Worm (Caenorhabditis elegans): Measurements from ENCODE around the gene F40F8.1.

DNA sequence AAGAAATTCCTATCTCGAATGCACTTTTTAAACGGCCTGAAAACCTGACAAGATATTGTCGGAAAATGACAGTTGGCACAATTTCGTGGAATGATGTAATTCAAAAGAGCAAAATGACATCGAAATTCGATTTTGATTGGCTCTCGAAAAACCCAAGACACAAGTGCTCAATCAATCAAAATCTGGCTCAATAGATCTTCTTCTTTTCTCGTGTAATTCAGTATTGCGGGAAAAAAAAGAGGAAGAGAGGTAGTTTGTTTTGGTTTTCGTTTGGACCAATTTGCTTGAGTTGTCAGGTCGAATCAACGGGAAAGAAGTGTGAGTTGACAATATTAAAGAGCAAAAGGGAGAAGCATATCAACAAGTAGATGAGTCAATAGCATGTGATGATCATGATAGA, 8.3 kb downstream of the F40F8.1 start:
- TF ChIP-seq W03F9.2 (tag; optimal IDR thresholded peaks at IDR 0.05) (no peak), him-1 (tag; optimal IDR thresholded peaks at IDR 0.05) (no peak)

All from whole organism, L4/young adult.